Fruit fly (Drosophila melanogaster): ENCODE measurements around the gene CG5921.

The CG5921 gene

dm6 chrX:6050282-6050934 lies at the start of gene CG5921:
TSS of gene CG5921 (plus strand) at chrX:6050828.
- TF ChIP-seq pan (optimal IDR thresholded peaks at IDR 0.05) (no peak), CG8478 (optimal IDR thresholded peaks at IDR 0.05) (no peak), EcR (GFP tag; optimal IDR thresholded peaks at IDR 0.05) (no peak), Dll (optimal IDR thresholded peaks at IDR 0.05) (no peak), psq (optimal IDR thresholded peaks at IDR 0.05) (no peak), usp (GFP tag; optimal IDR thresholded peaks at IDR 0.05) (no peak)

DNA sequence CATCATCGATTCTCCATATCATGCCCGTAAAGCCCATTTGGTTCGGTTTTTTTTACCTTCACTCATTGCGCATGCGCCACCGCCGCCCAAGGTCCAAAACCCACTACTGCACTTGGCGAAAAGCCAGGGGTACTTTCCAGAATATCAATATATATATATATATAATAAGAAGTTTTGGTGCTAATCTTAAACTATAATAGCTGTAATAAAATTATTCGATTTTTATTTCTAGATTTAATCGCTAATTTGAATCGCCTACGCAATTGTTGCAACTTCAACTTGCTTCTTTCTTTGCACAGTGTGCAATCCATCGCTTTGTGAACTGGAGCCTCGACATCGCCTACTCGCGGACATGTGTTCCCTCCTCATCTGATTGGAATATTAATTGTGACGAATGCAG lies 46.8 kb upstream of the CG5921 start:
- no peak for TF ChIP-seq CG8478 (optimal IDR thresholded peaks at IDR 0.05)

- TF ChIP-seq CG8478 (optimal IDR thresholded peaks at IDR 0.05) (no peak), Dll (optimal IDR thresholded peaks at IDR 0.05) (no peak), usp (GFP tag; optimal IDR thresholded peaks at IDR 0.05) (no peak), pan (optimal IDR thresholded peaks at IDR 0.05) (no peak), psq (optimal IDR thresholded peaks at IDR 0.05) (no peak), EcR (GFP tag; optimal IDR thresholded peaks at IDR 0.05) (no peak)
Observed at dm6 chrX:6007502-6007901, 43.1 kb upstream of the CG5921 start.

- no peak for TF ChIP-seq CG8478 (optimal IDR thresholded peaks at IDR 0.05)
- TF ChIP-seq pan (optimal IDR thresholded peaks at IDR 0.05) = no peak
- no peak for TF ChIP-seq psq (optimal IDR thresholded peaks at IDR 0.05)
- TF ChIP-seq Dll (optimal IDR thresholded peaks at IDR 0.05) = no peak
- TF ChIP-seq EcR (GFP tag; optimal IDR thresholded peaks at IDR 0.05) = no peak
Observed at dm6 chrX:6010539-6011268, 39.9 kb upstream of the CG5921 start.

dm6 chrX:6012976-6013684 lies 37.5 kb upstream of the CG5921 start, which contains the start of gene mab-21:
TSS of gene mab-21 (minus strand) at chrX:6013181.
- TF ChIP-seq Dll (optimal IDR thresholded peaks at IDR 0.05) (peak; percentile 82), usp (GFP tag; optimal IDR thresholded peaks at IDR 0.05) (no peak), pan (optimal IDR thresholded peaks at IDR 0.05) (no peak), CG8478 (optimal IDR thresholded peaks at IDR 0.05) (peak; percentile 57), EcR (GFP tag; optimal IDR thresholded peaks at IDR 0.05) (no peak), psq (optimal IDR thresholded peaks at IDR 0.05) (no peak)

- TF ChIP-seq psq (optimal IDR thresholded peaks at IDR 0.05) = no peak
- TF ChIP-seq usp (GFP tag; optimal IDR thresholded peaks at IDR 0.05) = no peak
- TF ChIP-seq Dll (optimal IDR thresholded peaks at IDR 0.05) = no peak
- no peak for TF ChIP-seq CG8478 (optimal IDR thresholded peaks at IDR 0.05)
Observed at dm6 chrX:6020254-6020653, 30.4 kb upstream of the CG5921 start.

- no peak for TF ChIP-seq Dll (optimal IDR thresholded peaks at IDR 0.05)
- TF ChIP-seq EcR (GFP tag; optimal IDR thresholded peaks at IDR 0.05) = no peak
- no peak for TF ChIP-seq psq (optimal IDR thresholded peaks at IDR 0.05)
- no peak for TF ChIP-seq pan (optimal IDR thresholded peaks at IDR 0.05)
- no peak for TF ChIP-seq usp (GFP tag; optimal IDR thresholded peaks at IDR 0.05)
- no peak for TF ChIP-seq CG8478 (optimal IDR thresholded peaks at IDR 0.05)
Observed at dm6 chrX:6021414-6021813, 29.2 kb upstream of the CG5921 start.

dm6 chrX:6022090-6022489 lies 28.5 kb upstream of the CG5921 start:
- no peak for TF ChIP-seq CG8478 (optimal IDR thresholded peaks at IDR 0.05)
- no peak for TF ChIP-seq usp (GFP tag; optimal IDR thresholded peaks at IDR 0.05)
- TF ChIP-seq EcR (GFP tag; optimal IDR thresholded peaks at IDR 0.05) = no peak
- no peak for TF ChIP-seq Dll (optimal IDR thresholded peaks at IDR 0.05)
- TF ChIP-seq pan (optimal IDR thresholded peaks at IDR 0.05) = no peak
- no peak for TF ChIP-seq psq (optimal IDR thresholded peaks at IDR 0.05)

- TF ChIP-seq Dll (optimal IDR thresholded peaks at IDR 0.05) (no peak), CG8478 (optimal IDR thresholded peaks at IDR 0.05) (no peak), psq (optimal IDR thresholded peaks at IDR 0.05) (no peak), pan (optimal IDR thresholded peaks at IDR 0.05) (no peak), usp (GFP tag; optimal IDR thresholded peaks at IDR 0.05) (no peak)
Observed at dm6 chrX:6024638-6025037, 26.0 kb upstream of the CG5921 start.

DNA sequence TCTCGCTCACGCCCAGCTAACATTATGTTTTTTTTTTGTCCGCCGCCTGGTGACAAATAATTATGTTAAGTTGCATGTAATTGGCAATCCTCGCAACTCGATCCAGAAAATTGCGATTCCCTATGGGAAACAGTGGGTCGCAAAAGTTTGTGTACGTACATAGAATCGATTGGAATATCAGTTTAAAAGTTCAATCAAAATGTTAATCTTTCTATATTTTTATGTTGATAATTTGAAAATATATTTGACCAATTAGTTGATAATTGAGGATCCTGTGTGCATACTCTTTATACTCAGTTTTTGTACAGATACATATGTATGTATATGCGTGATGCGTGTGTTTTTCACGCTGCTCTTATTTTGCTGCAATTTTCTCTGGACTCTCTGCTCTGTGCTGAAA lies 22.8 kb upstream of the CG5921 start:
- TF ChIP-seq pan (optimal IDR thresholded peaks at IDR 0.05) (no peak), Dll (optimal IDR thresholded peaks at IDR 0.05) (no peak), psq (optimal IDR thresholded peaks at IDR 0.05) (no peak), CG8478 (optimal IDR thresholded peaks at IDR 0.05) (no peak), EcR (GFP tag; optimal IDR thresholded peaks at IDR 0.05) (no peak), usp (GFP tag; optimal IDR thresholded peaks at IDR 0.05) (no peak)

DNA sequence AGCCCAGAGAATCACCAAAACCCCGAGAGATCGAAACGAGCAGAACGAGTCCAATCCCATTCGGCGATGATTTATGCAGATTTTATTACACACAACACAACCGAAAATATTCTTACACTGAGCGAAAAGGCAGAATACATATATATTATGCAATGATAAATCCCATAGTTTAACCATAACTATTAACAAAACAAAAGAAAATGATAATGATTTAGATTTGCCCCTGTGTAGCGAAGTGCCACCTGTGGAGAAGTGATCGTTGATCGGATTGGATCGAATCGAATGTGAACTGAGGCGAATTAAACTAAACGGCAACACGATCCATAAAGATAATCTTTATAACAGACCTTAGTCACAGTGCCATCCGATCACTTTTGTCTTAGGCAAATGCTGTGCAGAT lies 21.6 kb upstream of the CG5921 start:
- no peak for TF ChIP-seq Dll (optimal IDR thresholded peaks at IDR 0.05)
- no peak for TF ChIP-seq pan (optimal IDR thresholded peaks at IDR 0.05)
- no peak for TF ChIP-seq psq (optimal IDR thresholded peaks at IDR 0.05)
- no peak for TF ChIP-seq CG8478 (optimal IDR thresholded peaks at IDR 0.05)
- TF ChIP-seq EcR (GFP tag; optimal IDR thresholded peaks at IDR 0.05) = no peak
- TF ChIP-seq usp (GFP tag; optimal IDR thresholded peaks at IDR 0.05) = no peak

- TF ChIP-seq CG8478 (optimal IDR thresholded peaks at IDR 0.05) = no peak
- no peak for TF ChIP-seq Dll (optimal IDR thresholded peaks at IDR 0.05)
- no peak for TF ChIP-seq psq (optimal IDR thresholded peaks at IDR 0.05)
- TF ChIP-seq pan (optimal IDR thresholded peaks at IDR 0.05) = no peak
- TF ChIP-seq EcR (GFP tag; optimal IDR thresholded peaks at IDR 0.05) = no peak
- no peak for TF ChIP-seq usp (GFP tag; optimal IDR thresholded peaks at IDR 0.05)
Observed at dm6 chrX:6030010-6030409, 20.6 kb upstream of the CG5921 start.

All from whole organism.